Worm (Caenorhabditis elegans) whole organism, midembryonic: ENCODE results near the gene nhr-178.

Source experiments
- ref-1 ChIP-seq: fragments of 200-800 bp; sonication (Bioruptor generic); conservative IDR thresholded peaks from 2 replicates; pipeline ENCODE4 v1.3.6; 2022; ENCODE audit warnings: missing genetic modification reagents, missing genetic modification characterization, missing compliant biosample characterization
- tab-1 ChIP-seq: fragments of 200-800 bp; sonication (Bioruptor generic); IDR thresholded peaks from 2 replicates; pipeline ENCODE4 v1.3.6; 2022; ENCODE audit warnings: missing genetic modification characterization, missing compliant biosample characterization

DNA sequence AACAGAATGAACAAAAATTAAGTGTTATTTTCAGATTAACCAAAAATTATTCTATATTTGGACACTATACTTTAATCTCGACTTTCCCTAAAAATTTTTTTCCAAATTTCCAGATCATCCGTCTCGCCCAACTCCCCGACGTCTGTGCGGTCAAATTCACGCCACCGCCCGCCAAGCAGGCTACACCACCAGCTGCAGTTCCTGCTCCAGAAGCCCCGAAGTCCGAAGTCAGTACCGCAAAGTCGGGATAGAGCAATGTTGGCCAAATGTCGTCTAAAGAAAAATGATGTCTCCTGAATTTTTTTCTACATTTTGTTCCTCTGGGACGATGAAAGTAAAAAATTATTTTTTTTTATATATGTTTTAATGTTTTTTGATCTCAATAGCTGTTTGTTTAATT lies 35.0 kb upstream of the nhr-178 start:
- TF ChIP-seq ref-1 (GFP tag; lab: Robert Waterston, UW) (no peak), tab-1 (GFP tag; lab: Robert Waterston, UW) (no peak)
